In genomic region chrX:15312074-15312881, dm6 we compare ENCODE assay signal across 6 fruit fly cellular contexts.
TF ChIP-seq lines count a peak whose summit lies in the region.

No protein-coding gene starts in this region.

- no peak for TF ChIP-seq CTCF in whole organism, embryonic (GFP tag; optimal IDR thresholded peaks at IDR 0.05; lab: Kevin White, UChicago)

TF ChIP-seq in whole organism, 6 proteins besides CTCF, POLR2A, EP300 and RAD21:
- TF ChIP-seq usp (GFP tag; optimal IDR thresholded peaks at IDR 0.05; lab: Kevin White, UChicago) (no peak), pan (optimal IDR thresholded peaks at IDR 0.05; lab: Kevin White, UChicago) (peak; percentile 58)

TF ChIP-seq in whole organism, adult, 20 proteins besides CTCF, POLR2A, EP300 and RAD21 (continues in another document):
- TF ChIP-seq bab1 (GFP tag; optimal IDR thresholded peaks at IDR 0.05; lab: Kevin White, UChicago), result peak; percentile 62
- TF ChIP-seq cnc (optimal IDR thresholded peaks at IDR 0.05; lab: Kevin White, UChicago), result no peak
- peak; percentile 79 for TF ChIP-seq Hr96 (GFP tag; optimal IDR thresholded peaks at IDR 0.05; lab: Kevin White, UChicago)
- TF ChIP-seq ovo (GFP tag; optimal IDR thresholded peaks at IDR 0.05; lab: Kevin White, UChicago), result peak; percentile 75
- TF ChIP-seq CG11617 (GFP tag; optimal IDR thresholded peaks at IDR 0.05; lab: Kevin White, UChicago), result peak; percentile 94
- peak; percentile 21 for TF ChIP-seq Crg-1 (GFP tag; optimal IDR thresholded peaks at IDR 0.05; lab: Kevin White, UChicago)
- TF ChIP-seq cic (GFP tag; optimal IDR thresholded peaks at IDR 0.05; lab: Kevin White, UChicago), result peak; percentile 58
- TF ChIP-seq tj (GFP tag; optimal IDR thresholded peaks at IDR 0.05; lab: Kevin White, UChicago), result peak; percentile 70
- peak; percentile 87 for TF ChIP-seq CG7101 (tag; optimal IDR thresholded peaks at IDR 0.05; lab: Kevin White, UChicago)
- peak; percentile 70 for TF ChIP-seq CG12768 (GFP tag; optimal IDR thresholded peaks at IDR 0.05; lab: Kevin White, UChicago)
- peak; percentile 79 for TF ChIP-seq pad (GFP tag; optimal IDR thresholded peaks at IDR 0.05; lab: Kevin White, UChicago)
- TF ChIP-seq Mnt (GFP tag; optimal IDR thresholded peaks at IDR 0.05; lab: Kevin White, UChicago), result no peak
- TF ChIP-seq CG33017 (tag; optimal IDR thresholded peaks at IDR 0.05; lab: Kevin White, UChicago), result peak; percentile 46
- TF ChIP-seq toe (GFP tag; optimal IDR thresholded peaks at IDR 0.05; lab: Kevin White, UChicago), result peak; percentile 61
- TF ChIP-seq Clk (GFP tag; optimal IDR thresholded peaks at IDR 0.05; lab: Kevin White, UChicago), result peak; percentile 55
- TF ChIP-seq kay (GFP tag; lab: Kevin White, UChicago; ENCODE audit: borderline replicate concordance), result peak; percentile 75
- peak; percentile 47 for TF ChIP-seq CG1620 (GFP tag; optimal IDR thresholded peaks at IDR 0.05; lab: Kevin White, UChicago)
- TF ChIP-seq CG7045 (GFP tag; optimal IDR thresholded peaks at IDR 0.05; lab: Kevin White, UChicago), result peak; percentile 80

TF ChIP-seq in whole organism, embryonic, 481 proteins besides CTCF, POLR2A, EP300 and RAD21 (continues in another document):
- TF ChIP-seq CG34376 (GFP tag; optimal IDR thresholded peaks at IDR 0.05; lab: Kevin White, UChicago) (no peak), H2.0 (GFP tag; IDR thresholded peaks at IDR 0.05; lab: Robert Waterston, UW) (no peak), tgo (GFP tag; IDR thresholded peaks at IDR 0.05; lab: Robert Waterston, UW) (peak; percentile 41; the same call in 1 of the 3 replicates), CG5180 (GFP tag; optimal IDR thresholded peaks at IDR 0.05; lab: Kevin White, UChicago) (peak; percentile 10), CoRest (tag; optimal IDR thresholded peaks at IDR 0.05; lab: Kevin White, UChicago) (peak; percentile 54), CG4730 (GFP tag; IDR thresholded peaks at IDR 0.05; lab: Robert Waterston, UW) (0 out of 2 replicates have a peak, but pooled peaks have one; percentile 9), bsh (GFP tag; optimal IDR thresholded peaks at IDR 0.05; lab: Kevin White, UChicago) (peak in 1 of 2 experiments; percentile 16), sim (GFP tag; IDR thresholded peaks at IDR 0.05; lab: Robert Waterston, UW) (no peak), nerfin-1 (tag; optimal IDR thresholded peaks at IDR 0.05; lab: Kevin White, UChicago) (no peak), D19A (tag; optimal IDR thresholded peaks at IDR 0.05; lab: Kevin White, UChicago) (peak; percentile 13), CG6854 (GFP tag; optimal IDR thresholded peaks at IDR 0.05; lab: Kevin White, UChicago) (no peak), CG10209 (GFP tag; optimal IDR thresholded peaks at IDR 0.05; lab: Kevin White, UChicago) (peak; percentile 12), esg (GFP tag; conservative IDR thresholded peaks at IDR 0.05; lab: Robert Waterston, UW) (peak; percentile 42), Hr39 (optimal IDR thresholded peaks at IDR 0.05; lab: Kevin White, UChicago) (peak; percentile 99), CG17359 (tag; optimal IDR thresholded peaks at IDR 0.05; lab: Kevin White, UChicago) (peak; percentile 30), slbo (GFP tag; IDR thresholded peaks at IDR 0.05; lab: Robert Waterston, UW) (peak; percentile 47; the same call in 1 of the 2 replicates), Sox102F (GFP tag; optimal IDR thresholded peaks at IDR 0.05; lab: Kevin White, UChicago) (peak; percentile 53)

TF ChIP-seq in whole organism, prepupa, 60 proteins besides CTCF, POLR2A, EP300 and RAD21 (continues in another document):
- peak; percentile 45 for TF ChIP-seq fd59A (GFP tag; optimal IDR thresholded peaks at IDR 0.05; lab: Kevin White, UChicago)
- peak in 1 of 2 experiments; percentile 57 for TF ChIP-seq ss (GFP tag; optimal IDR thresholded peaks at IDR 0.05; lab: Kevin White, UChicago)
- peak; percentile 35 for TF ChIP-seq Eip75B (GFP tag; optimal IDR thresholded peaks at IDR 0.05; lab: Kevin White, UChicago)
- peak in 1 of 2 experiments; percentile 71 for TF ChIP-seq salr (GFP tag; optimal IDR thresholded peaks at IDR 0.05; lab: Kevin White, UChicago)
- peak; percentile 42 for TF ChIP-seq spab (GFP tag; optimal IDR thresholded peaks at IDR 0.05; lab: Kevin White, UChicago)
- peak; percentile 45 for TF ChIP-seq CG3032 (tag; optimal IDR thresholded peaks at IDR 0.05; lab: Kevin White, UChicago)
- peak; percentile 52 for TF ChIP-seq Ets21C (GFP tag; optimal IDR thresholded peaks at IDR 0.05; lab: Kevin White, UChicago)
- TF ChIP-seq CG11902 (GFP tag; optimal IDR thresholded peaks at IDR 0.05; lab: Kevin White, UChicago), result peak; percentile 48
- peak; percentile 56 for TF ChIP-seq CG10669 (GFP tag; optimal IDR thresholded peaks at IDR 0.05; lab: Kevin White, UChicago)
- no peak for TF ChIP-seq Eip93F (GFP tag; optimal IDR thresholded peaks at IDR 0.05; lab: Kevin White, UChicago)
- peak; percentile 58 for TF ChIP-seq lz (GFP tag; optimal IDR thresholded peaks at IDR 0.05; lab: Kevin White, UChicago)
- peak; percentile 51 for TF ChIP-seq CG11762 (GFP tag; optimal IDR thresholded peaks at IDR 0.05; lab: Kevin White, UChicago; ENCODE audit: insufficient read depth)
- peak; percentile 52 for TF ChIP-seq CG3919 (GFP tag; optimal IDR thresholded peaks at IDR 0.05; lab: Kevin White, UChicago)
- peak; percentile 52 for TF ChIP-seq Gug (GFP tag; IDR thresholded peaks at IDR 0.05; lab: Robert Waterston, UW)
- TF ChIP-seq CG16779 (tag; optimal IDR thresholded peaks at IDR 0.05; lab: Kevin White, UChicago), result peak; percentile 15
- peak; percentile 68 for TF ChIP-seq eg (GFP tag; IDR thresholded peaks at IDR 0.05; lab: Robert Waterston, UW)
- TF ChIP-seq CG6792 (GFP tag; optimal IDR thresholded peaks at IDR 0.05; lab: Kevin White, UChicago), result peak; percentile 58
- no peak for TF ChIP-seq fd85E (GFP tag; optimal IDR thresholded peaks at IDR 0.05; lab: Kevin White, UChicago)

TF ChIP-seq in whole organism, pupa, 21 proteins besides CTCF, POLR2A, EP300 and RAD21 (continues in another document):
- peak; percentile 77 for TF ChIP-seq CG4496 (GFP tag; IDR thresholded peaks at IDR 0.05; lab: Robert Waterston, UW)
- peak; percentile 77 for TF ChIP-seq CG14655 (GFP tag; optimal IDR thresholded peaks at IDR 0.05; lab: Kevin White, UChicago)
- peak; percentile 77 for TF ChIP-seq CG8159 (tag; optimal IDR thresholded peaks at IDR 0.05; lab: Kevin White, UChicago)
- TF ChIP-seq CG13204 (GFP tag; optimal IDR thresholded peaks at IDR 0.05; lab: Kevin White, UChicago), result peak; percentile 12
- TF ChIP-seq CG34367 (tag; optimal IDR thresholded peaks at IDR 0.05; lab: Kevin White, UChicago), result peak; percentile 32
- peak; percentile 54 for TF ChIP-seq CG8301 (tag; optimal IDR thresholded peaks at IDR 0.05; lab: Kevin White, UChicago)
- TF ChIP-seq CG17806 (tag; optimal IDR thresholded peaks at IDR 0.05; lab: Kevin White, UChicago), result peak; percentile 42
- TF ChIP-seq D1 (tag; optimal IDR thresholded peaks at IDR 0.05; lab: Kevin White, UChicago), result no peak
- TF ChIP-seq Pif1A (GFP tag; optimal IDR thresholded peaks at IDR 0.05; lab: Kevin White, UChicago), result peak; percentile 14
- TF ChIP-seq CG12605 (GFP tag; IDR thresholded peaks at IDR 0.05; lab: Robert Waterston, UW), result peak; percentile 30; the same call in 1 of the 2 replicates
- 0 out of 2 replicates have a peak, but pooled peaks have one; percentile 11 for TF ChIP-seq rn (GFP tag; IDR thresholded peaks at IDR 0.05; lab: Robert Waterston, UW)
- peak; percentile 13; the same call in 1 of the 3 replicates for TF ChIP-seq fd96Ca (GFP tag; IDR thresholded peaks at IDR 0.05; lab: Robert Waterston, UW)
- TF ChIP-seq Pif1B (GFP tag; optimal IDR thresholded peaks at IDR 0.05; lab: Kevin White, UChicago), result no peak
- no peak for TF ChIP-seq CG10348 (GFP tag; IDR thresholded peaks at IDR 0.05; lab: Robert Waterston, UW)
- TF ChIP-seq EcR (GFP tag; optimal IDR thresholded peaks at IDR 0.05; lab: Kevin White, UChicago), result no peak
- TF ChIP-seq gl (tag; optimal IDR thresholded peaks at IDR 0.05; lab: Kevin White, UChicago), result no peak
- TF ChIP-seq Ets98B (GFP tag; IDR thresholded peaks at IDR 0.05; lab: Robert Waterston, UW), result no peak; the same call in 1 of the 2 replicates
- peak; percentile 56 for TF ChIP-seq CG9948 (tag; optimal IDR thresholded peaks at IDR 0.05; lab: Kevin White, UChicago)
- peak; percentile 66 for TF ChIP-seq Snoo (tag; optimal IDR thresholded peaks at IDR 0.05; lab: Kevin White, UChicago)
- peak; percentile 48; the same call in 1 of the 2 replicates for TF ChIP-seq CG32121 (GFP tag; IDR thresholded peaks at IDR 0.05; lab: Robert Waterston, UW)

TF ChIP-seq in whole organism, wandering third instar larva, 38 proteins besides CTCF, POLR2A, EP300 and RAD21:
- no peak for TF ChIP-seq usp (GFP tag; optimal IDR thresholded peaks at IDR 0.05; lab: Kevin White, UChicago)
- peak; percentile 46 for TF ChIP-seq N (GFP tag; optimal IDR thresholded peaks at IDR 0.05; lab: Kevin White, UChicago)
- TF ChIP-seq HLH106 (tag; optimal IDR thresholded peaks at IDR 0.05; lab: Kevin White, UChicago), result peak; percentile 20
- no peak for TF ChIP-seq Hr78 (GFP tag; optimal IDR thresholded peaks at IDR 0.05; lab: Kevin White, UChicago)
- TF ChIP-seq pan (optimal IDR thresholded peaks at IDR 0.05; lab: Kevin White, UChicago), result peak; percentile 73
- TF ChIP-seq Dfd (GFP tag; optimal IDR thresholded peaks at IDR 0.05; lab: Kevin White, UChicago), result peak; percentile 98
- TF ChIP-seq foxo (GFP tag; optimal IDR thresholded peaks at IDR 0.05; lab: Kevin White, UChicago), result peak in 1 of 2 experiments; percentile 17
- TF ChIP-seq woc (GFP tag; optimal IDR thresholded peaks at IDR 0.05; lab: Kevin White, UChicago), result no peak
- TF ChIP-seq Sp1 (GFP tag; optimal IDR thresholded peaks at IDR 0.05; lab: Kevin White, UChicago), result peak; percentile 5
- TF ChIP-seq br (GFP tag; optimal IDR thresholded peaks at IDR 0.05; lab: Kevin White, UChicago), result no peak
